Fruit fly (Drosophila melanogaster): ENCODE data around the gene Cyp28c1.

- TF ChIP-seq Sox14 (GFP tag; optimal IDR thresholded peaks at IDR 0.05): no peak
- no peak for TF ChIP-seq Lpt (GFP tag; optimal IDR thresholded peaks at IDR 0.05)
- TF ChIP-seq CG4318 (GFP tag; optimal IDR thresholded peaks at IDR 0.05): no peak
- TF ChIP-seq Hr4 (GFP tag; optimal IDR thresholded peaks at IDR 0.05): no peak
- TF ChIP-seq eg (GFP tag; IDR thresholded peaks at IDR 0.05): no peak
- no peak for TF ChIP-seq CG8319 (GFP tag; optimal IDR thresholded peaks at IDR 0.05)
- no peak for TF ChIP-seq CG1621 (tag; optimal IDR thresholded peaks at IDR 0.05)
- TF ChIP-seq acj6 (GFP tag; optimal IDR thresholded peaks at IDR 0.05): no peak
- TF ChIP-seq fkh (GFP tag; optimal IDR thresholded peaks at IDR 0.05): no peak
- peak; percentile 40 for TF ChIP-seq Eip78C (GFP tag)
- no peak for TF ChIP-seq Sox15 (GFP tag; optimal IDR thresholded peaks at IDR 0.05)
Measured at dm6 chrX:11888142-11888541, 48.7 kb downstream of the Cyp28c1 start, which contains the start of gene CG1840.
